Worm (Caenorhabditis elegans): ENCODE results near the gene C47A4.5.

C47A4.5 gene

ce11 chrIV:13716735-13717134 lies 28.8 kb upstream of the C47A4.5 start:
- TF ChIP-seq nhr-21 (tag; optimal IDR thresholded peaks at IDR 0.05): no peak
- TF ChIP-seq nhr-77 (tag; optimal IDR thresholded peaks at IDR 0.05): no peak
- peak; percentile 33 for TF ChIP-seq nhr-129 (tag; optimal IDR thresholded peaks at IDR 0.05)
- TF ChIP-seq aly-2 (tag; optimal IDR thresholded peaks at IDR 0.05): no peak
- no peak for TF ChIP-seq nhr-23 (tag; optimal IDR thresholded peaks at IDR 0.05)
- TF ChIP-seq F13H6.1 (tag; optimal IDR thresholded peaks at IDR 0.05): no peak
- no peak for TF ChIP-seq zag-1 (tag; optimal IDR thresholded peaks at IDR 0.05)
- TF ChIP-seq C34F6.9 (tag; optimal IDR thresholded peaks at IDR 0.05): no peak
- TF ChIP-seq unc-62 (GFP tag; optimal IDR thresholded peaks at IDR 0.05): no peak
- no peak for TF ChIP-seq nhr-11 (tag; optimal IDR thresholded peaks at IDR 0.05)
- TF ChIP-seq ceh-16 (tag; optimal IDR thresholded peaks at IDR 0.05): peak; percentile 63
- no peak for TF ChIP-seq nhr-10 (tag; optimal IDR thresholded peaks at IDR 0.05)
- TF ChIP-seq lin-39 (tag; optimal IDR thresholded peaks at IDR 0.05): no peak

- TF ChIP-seq sma-9 (GFP tag; optimal IDR thresholded peaks at IDR 0.05) (no peak), sma-9 (tag; optimal IDR thresholded peaks at IDR 0.05) (no peak), elt-1 (tag; optimal IDR thresholded peaks at IDR 0.05) (peak; percentile 69), ceh-16 (tag; optimal IDR thresholded peaks at IDR 0.05) (peak; percentile 91), nhr-25 (tag; optimal IDR thresholded peaks at IDR 0.05) (peak; percentile 61), nhr-129 (tag; optimal IDR thresholded peaks at IDR 0.05) (peak; percentile 62), C34F6.9 (tag; optimal IDR thresholded peaks at IDR 0.05) (peak; percentile 1), fos-1 (tag; optimal IDR thresholded peaks at IDR 0.05) (peak; percentile 1), ceh-82 (tag; optimal IDR thresholded peaks at IDR 0.05) (no peak)
These were observed 26.6 kb upstream of the C47A4.5 start for ce11 chrIV:13718918-13719317.

- no peak for TF ChIP-seq F13H6.1 (tag; optimal IDR thresholded peaks at IDR 0.05)
- TF ChIP-seq R02D3.7 (tag; optimal IDR thresholded peaks at IDR 0.05): no peak
- TF ChIP-seq nhr-129 (tag; optimal IDR thresholded peaks at IDR 0.05): no peak
- no peak for TF ChIP-seq ceh-16 (tag; optimal IDR thresholded peaks at IDR 0.05)
- peak; percentile 77 for TF ChIP-seq mab-5 (tag; optimal IDR thresholded peaks at IDR 0.05)
- no peak for TF ChIP-seq egl-27 (tag; optimal IDR thresholded peaks at IDR 0.05)
- TF ChIP-seq sma-3 (GFP tag; optimal IDR thresholded peaks at IDR 0.05): no peak
- TF ChIP-seq nhr-6 (tag; optimal IDR thresholded peaks at IDR 0.05): no peak
- TF ChIP-seq elt-3 (tag; optimal IDR thresholded peaks at IDR 0.05): no peak
- TF ChIP-seq nhr-11 (tag; optimal IDR thresholded peaks at IDR 0.05): no peak
- no peak for TF ChIP-seq snpc-4 (tag; optimal IDR thresholded peaks at IDR 0.05)
- TF ChIP-seq C34F6.9 (tag; optimal IDR thresholded peaks at IDR 0.05): no peak
- TF ChIP-seq unc-39 (tag; optimal IDR thresholded peaks at IDR 0.05): no peak
- TF ChIP-seq crh-2 (tag; optimal IDR thresholded peaks at IDR 0.05): no peak
- TF ChIP-seq dmd-4 (tag; optimal IDR thresholded peaks at IDR 0.05): no peak
- TF ChIP-seq nhr-25 (tag; optimal IDR thresholded peaks at IDR 0.05): peak; percentile 46
- no peak for TF ChIP-seq sem-4 (tag; optimal IDR thresholded peaks at IDR 0.05)
- no peak for TF ChIP-seq ztf-11 (tag; optimal IDR thresholded peaks at IDR 0.05)
These were observed 24.5 kb upstream of the C47A4.5 start for ce11 chrIV:13721000-13721399.

- TF ChIP-seq snpc-4 (tag; optimal IDR thresholded peaks at IDR 0.05) (no peak), lin-13 (GFP tag; optimal IDR thresholded peaks at IDR 0.05) (no peak), ZK546.5 (tag; optimal IDR thresholded peaks at IDR 0.05) (no peak), nhr-25 (tag; optimal IDR thresholded peaks at IDR 0.05) (no peak), ceh-16 (tag; optimal IDR thresholded peaks at IDR 0.05) (no peak), sma-3 (GFP tag; optimal IDR thresholded peaks at IDR 0.05) (peak; percentile 52), dmd-4 (tag; optimal IDR thresholded peaks at IDR 0.05) (no peak), skn-1 (tag; optimal IDR thresholded peaks at IDR 0.05) (peak; percentile 77), nhr-21 (tag; optimal IDR thresholded peaks at IDR 0.05) (no peak), ztf-1 (GFP tag; conservative IDR thresholded peaks at IDR 0.05) (no peak), ztf-11 (tag; optimal IDR thresholded peaks at IDR 0.05) (no peak), aly-2 (tag; optimal IDR thresholded peaks at IDR 0.05) (no peak), fos-1 (tag; optimal IDR thresholded peaks at IDR 0.05) (peak; percentile 93), mab-5 (tag; optimal IDR thresholded peaks at IDR 0.05) (no peak), F13H6.1 (tag; optimal IDR thresholded peaks at IDR 0.05) (peak; percentile 34), unc-39 (tag; optimal IDR thresholded peaks at IDR 0.05) (no peak), crh-2 (tag; optimal IDR thresholded peaks at IDR 0.05) (peak; percentile 58), lin-39 (tag; optimal IDR thresholded peaks at IDR 0.05) (no peak), alr-1 (tag; optimal IDR thresholded peaks at IDR 0.05) (no peak), gmeb-1 (tag; optimal IDR thresholded peaks at IDR 0.05) (peak; percentile 30), egl-27 (tag; optimal IDR thresholded peaks at IDR 0.05) (no peak), peb-1 (tag; optimal IDR thresholded peaks at IDR 0.05) (no peak), nhr-23 (tag; optimal IDR thresholded peaks at IDR 0.05) (no peak), nhr-77 (tag; optimal IDR thresholded peaks at IDR 0.05) (no peak), unc-55 (GFP tag; optimal IDR thresholded peaks at IDR 0.05) (no peak), nhr-237 (tag; optimal IDR thresholded peaks at IDR 0.05) (no peak), ceh-82 (tag; optimal IDR thresholded peaks at IDR 0.05) (no peak), sem-4 (tag; optimal IDR thresholded peaks at IDR 0.05) (no peak), Y55F3AM.14 (GFP tag; optimal IDR thresholded peaks at IDR 0.05) (no peak), ama-1 (optimal IDR thresholded peaks at IDR 0.05) (no peak), nhr-129 (tag; optimal IDR thresholded peaks at IDR 0.05) (peak; percentile 57), R02D3.7 (tag; optimal IDR thresholded peaks at IDR 0.05) (no peak), nhr-6 (tag; optimal IDR thresholded peaks at IDR 0.05) (no peak), nhr-10 (tag; optimal IDR thresholded peaks at IDR 0.05) (no peak), nhr-12 (tag; optimal IDR thresholded peaks at IDR 0.05) (no peak), mdl-1 (tag; optimal IDR thresholded peaks at IDR 0.05) (no peak), nhr-11 (tag; optimal IDR thresholded peaks at IDR 0.05) (no peak), mbf-1 (tag; optimal IDR thresholded peaks at IDR 0.05) (no peak), elt-1 (tag; optimal IDR thresholded peaks at IDR 0.05) (no peak)
These were observed 20.3 kb upstream of the C47A4.5 start for ce11 chrIV:13725201-13725600.

All from whole organism, L2 larva.